Fruit fly (Drosophila melanogaster): ENCODE measurements around the gene CG2889.

- TF ChIP-seq Mio (GFP tag; optimal IDR thresholded peaks at IDR 0.05) (no peak), dmrt93B (GFP tag; optimal IDR thresholded peaks at IDR 0.05) (no peak), fru (GFP tag; optimal IDR thresholded peaks at IDR 0.05) (no peak), Dif (GFP tag; optimal IDR thresholded peaks at IDR 0.05; ENCODE audit: partially characterized antibody) (no peak), usp (GFP tag; optimal IDR thresholded peaks at IDR 0.05) (no peak), Hr78 (GFP tag; optimal IDR thresholded peaks at IDR 0.05) (no peak), tai (GFP tag; optimal IDR thresholded peaks at IDR 0.05) (no peak), N (GFP tag; optimal IDR thresholded peaks at IDR 0.05) (no peak), Dfd (GFP tag; optimal IDR thresholded peaks at IDR 0.05) (no peak)
Observed at dm6 chrX:10432712-10433111, 41.0 kb upstream of the CG2889 start, which contains the start of gene CG12640.
